Fruit fly (Drosophila melanogaster) whole organism, wandering third instar larva: Measurements from ENCODE around the gene klar.
A peak's percentile ranks its signal among the peaks of the same experiment; 100 is the strongest.

Experiments used
- Abd-B ChIP-seq: fragments of >200 bp; optimal IDR thresholded peaks from 2 replicates; lab custom pipeline; 2017; ENCODE audit warnings: missing biosample characterization, missing genetic modification characterization
- CG32264 ChIP-seq: fragments of 200-800 bp; sonication (Bioruptor generic); optimal IDR thresholded peaks from 2 replicates; lab custom pipeline; 2016; ENCODE audit warnings: missing biosample characterization, missing genetic modification characterization
- CG9705 ChIP-seq: fragments of 200-800 bp; sonication (Bioruptor generic); optimal IDR thresholded peaks from 2 replicates; lab custom pipeline; 2018; ENCODE audit warnings: missing biosample characterization, mild to moderate bottlenecking, missing genetic modification characterization
- CrebA ChIP-seq: fragments of 200-800 bp; sonication (Bioruptor generic); optimal IDR thresholded peaks from 2 replicates; lab custom pipeline; 2016; ENCODE audit warnings: missing biosample characterization, mild to moderate bottlenecking, missing genetic modification characterization, borderline replicate concordance
- Dfd ChIP-seq: fragments of >200 bp; optimal IDR thresholded peaks from 2 replicates; lab custom pipeline; 2017; ENCODE audit warnings: missing biosample characterization, missing genetic modification characterization
- Dif ChIP-seq: fragments of 200-275, 200-300 bp; sonication (Bioruptor generic); optimal IDR thresholded peaks from 2 replicates; lab custom pipeline; 2018; ENCODE audit warnings: missing biosample characterization, missing genetic modification characterization; ENCODE audit not compliant: partially characterized antibody
- GATAd ChIP-seq: sonication (Bioruptor generic); optimal IDR thresholded peaks from 2 replicates; lab custom pipeline; 2016; ENCODE audit warnings: missing biosample characterization, missing genetic modification characterization
- HLH106 ChIP-seq: fragments of 200-800 bp; optimal IDR thresholded peaks from 3 replicates; lab custom pipeline; 2019; ENCODE audit warnings: missing biosample characterization, mild to moderate bottlenecking, missing genetic modification characterization, moderate library complexity
- Hnf4 ChIP-seq: fragments of 200-800 bp; sonication (Bioruptor generic); optimal IDR thresholded peaks from 2 replicates; lab custom pipeline; 2016; ENCODE audit warnings: missing biosample characterization, mild to moderate bottlenecking, missing genetic modification characterization
- Hr78 ChIP-seq: fragments of >200 bp; optimal IDR thresholded peaks from 2 replicates; lab custom pipeline; 2017; ENCODE audit warnings: missing biosample characterization, missing genetic modification characterization
- Hr83 ChIP-seq: fragments of 200-300 bp; sonication (Bioruptor generic); optimal IDR thresholded peaks from 2 replicates; lab custom pipeline; 2016; ENCODE audit warnings: missing biosample characterization, mild to moderate bottlenecking, missing genetic modification characterization, moderate library complexity; ENCODE audit not compliant: poor library complexity, severe bottlenecking
- Jra ChIP-seq: sonication (Bioruptor generic); optimal IDR thresholded peaks from 2 replicates; lab custom pipeline; 2016; ENCODE audit warnings: missing biosample characterization, missing genetic modification characterization
- Mio ChIP-seq: sonication (Bioruptor generic); optimal IDR thresholded peaks from 2 replicates; lab custom pipeline; 2016; ENCODE audit warnings: missing biosample characterization, missing genetic modification characterization
- Myc ChIP-seq: fragments of >200 bp; optimal IDR thresholded peaks from 2 replicates; lab custom pipeline; 2017
- N ChIP-seq: fragments of >200 bp; optimal IDR thresholded peaks from 2 replicates; lab custom pipeline; 2018; ENCODE audit warnings: missing biosample characterization, missing external identifiers, missing genetic modification characterization
- OdsH ChIP-seq: fragments of 200-800 bp; sonication (Bioruptor generic); optimal IDR thresholded peaks from 2 replicates; lab custom pipeline; 2016; ENCODE audit warnings: missing biosample characterization, mild to moderate bottlenecking, missing genetic modification characterization
- Rel ChIP-seq, 2 experiments: fragments of 200-800 bp; sonication (Bioruptor generic) in 1 of 2; optimal IDR thresholded peaks; 2 replicates in 1 of 2; 3 replicates in 1 of 2; lab custom pipeline; 2016 to 2019; ENCODE audit warnings: mild to moderate bottlenecking in 2 of 2, missing biosample characterization in 2 of 2, missing genetic modification characterization in 2 of 2, moderate library complexity in 1 of 2
- Sp1 ChIP-seq: fragments of 200-800 bp; sonication (Bioruptor generic); optimal IDR thresholded peaks from 3 replicates; lab custom pipeline; 2019; ENCODE audit warnings: missing biosample characterization, mild to moderate bottlenecking, missing genetic modification characterization, moderate library complexity
- Vsx2 ChIP-seq: fragments of 200-300, 225-300 bp; sonication (Bioruptor generic); optimal IDR thresholded peaks from 2 replicates; lab custom pipeline; 2018; ENCODE audit warnings: missing biosample characterization, missing genetic modification characterization; ENCODE audit not compliant: partially characterized antibody
- br ChIP-seq: fragments of 200-800 bp; sonication (Bioruptor generic); optimal IDR thresholded peaks from 2 replicates; lab custom pipeline; 2016; ENCODE audit warnings: missing biosample characterization, missing genetic modification characterization
- brk ChIP-seq: fragments of 200-800 bp; sonication (Bioruptor generic); optimal IDR thresholded peaks from 2 replicates; lab custom pipeline; 2016; ENCODE audit warnings: missing biosample characterization, mild to moderate bottlenecking, missing genetic modification characterization
- dmrt93B ChIP-seq: fragments of 200-800 bp; sonication (Bioruptor generic); optimal IDR thresholded peaks from 2 replicates; lab custom pipeline; 2018; ENCODE audit warnings: missing biosample characterization, mild to moderate bottlenecking, missing genetic modification characterization
- dsf ChIP-seq: sonication (Bioruptor generic); optimal IDR thresholded peaks from 2 replicates; lab custom pipeline; 2016; ENCODE audit warnings: missing biosample characterization, missing genetic modification characterization, borderline replicate concordance
- ey ChIP-seq: fragments of 200-800 bp; sonication (Bioruptor generic); optimal IDR thresholded peaks from 2 replicates; lab custom pipeline; 2016; ENCODE audit warnings: missing biosample characterization, missing genetic modification characterization
- foxo ChIP-seq, 2 experiments: fragments of 200-800 bp; sonication (Bioruptor generic); optimal IDR thresholded peaks; 2 replicates in 1 of 2; 3 replicates in 1 of 2; lab custom pipeline; 2016 to 2017; ENCODE audit warnings: missing biosample characterization in 2 of 2, missing genetic modification characterization in 2 of 2
- fru ChIP-seq: fragments of 200-800 bp; sonication (Bioruptor generic); optimal IDR thresholded peaks from 3 replicates; lab custom pipeline; 2016; ENCODE audit warnings: missing biosample characterization, mild to moderate bottlenecking, missing genetic modification characterization
- h ChIP-seq: fragments of 200-800 bp; sonication (Bioruptor generic); optimal IDR thresholded peaks from 3 replicates; lab custom pipeline; 2016; ENCODE audit warnings: missing biosample characterization, mild to moderate bottlenecking, missing genetic modification characterization
- lola ChIP-seq: fragments of >200 bp; optimal IDR thresholded peaks from 2 replicates; lab custom pipeline; 2017; ENCODE audit warnings: missing biosample characterization, missing genetic modification characterization
- pan ChIP-seq: fragments of >200 bp; optimal IDR thresholded peaks from 2 replicates; lab custom pipeline; 2017
- psq ChIP-seq: fragments of 200-800 bp; sonication (Bioruptor generic); optimal IDR thresholded peaks from 3 replicates; lab custom pipeline; 2017; ENCODE audit warnings: missing biosample characterization, mild to moderate bottlenecking, missing genetic modification characterization, moderate library complexity
- rgr ChIP-seq: fragments of 200-800 bp; sonication (Bioruptor generic); optimal IDR thresholded peaks from 3 replicates; lab custom pipeline; 2016; ENCODE audit warnings: missing biosample characterization, mild to moderate bottlenecking, missing genetic modification characterization
- sage ChIP-seq: fragments of 200-800 bp; sonication (Bioruptor generic); optimal IDR thresholded peaks from 2 replicates; lab custom pipeline; 2016; ENCODE audit warnings: missing biosample characterization, mild to moderate bottlenecking, missing genetic modification characterization
- sv ChIP-seq: fragments of 200-800 bp; sonication (Bioruptor generic); optimal IDR thresholded peaks from 3 replicates; lab custom pipeline; 2016; ENCODE audit warnings: missing biosample characterization, missing genetic modification characterization
- tai ChIP-seq: sonication (Bioruptor generic); optimal IDR thresholded peaks from 2 replicates; lab custom pipeline; 2016; ENCODE audit warnings: missing biosample characterization, missing genetic modification characterization
- usp ChIP-seq: fragments of >200 bp; optimal IDR thresholded peaks from 2 replicates; lab custom pipeline; 2017; ENCODE audit warnings: missing biosample characterization, missing genetic modification characterization
- woc ChIP-seq: sonication (Bioruptor generic); optimal IDR thresholded peaks from 2 replicates; lab custom pipeline; 2016; ENCODE audit warnings: missing biosample characterization, mild to moderate bottlenecking, missing genetic modification characterization

Gene klar

DNA sequence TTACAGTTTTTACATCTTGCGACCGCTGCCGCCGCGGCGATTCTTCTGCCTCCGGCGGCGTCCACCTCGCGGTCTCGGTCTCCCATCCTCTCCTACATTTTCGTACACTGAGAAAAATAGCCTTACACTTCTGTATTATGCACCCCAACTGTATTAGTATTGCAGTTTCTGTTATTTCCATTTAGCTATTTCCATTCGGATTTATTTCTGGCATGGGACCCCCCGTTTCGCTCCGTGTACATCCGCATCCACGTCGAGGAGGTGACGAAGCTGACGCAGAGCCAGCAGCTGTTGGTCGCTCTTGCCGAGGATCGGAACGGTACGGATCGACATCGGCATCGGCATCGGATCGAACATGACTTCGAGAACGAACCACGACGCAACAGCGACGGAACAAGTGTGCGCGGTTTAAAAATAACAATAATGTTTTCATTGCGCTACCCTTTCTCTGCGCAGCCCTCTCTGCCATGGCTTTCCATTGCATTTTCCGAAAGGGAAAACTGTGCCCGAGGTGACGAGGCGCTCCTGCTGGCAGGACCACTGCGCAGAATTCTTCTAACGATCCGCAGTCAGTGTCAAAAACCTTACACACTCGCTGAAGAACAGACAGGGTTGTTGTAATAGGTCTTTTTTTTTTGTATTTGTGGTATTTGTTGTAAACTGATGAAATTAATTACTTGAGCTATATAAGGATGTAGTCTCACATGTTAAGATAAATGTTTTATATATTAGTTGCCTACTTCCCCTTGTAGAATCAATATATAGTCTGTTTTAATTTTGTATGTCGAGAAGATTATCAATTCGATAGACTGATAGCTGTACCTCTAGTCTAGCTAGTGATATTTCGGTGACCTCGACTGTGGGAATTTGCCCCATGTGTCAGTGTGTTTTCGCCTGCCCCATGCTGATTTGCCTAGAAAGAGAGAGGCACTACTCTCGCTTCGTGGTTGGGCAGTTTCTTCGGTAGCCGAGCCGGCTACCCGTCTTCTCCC lies 49.2 kb upstream of the klar start:
- TF ChIP-seq foxo (GFP tag; optimal IDR thresholded peaks at IDR 0.05; lab: Kevin White, UChicago) (peak in 1 of 2 experiments; percentile 53), CG32264 (no peak), Dfd (GFP tag; lab: Kevin White, UChicago) (no peak), CG9705 (GFP tag; lab: Kevin White, UChicago) (peak; percentile 3), Myc (lab: Kevin White, UChicago) (no peak), lola (no peak), Vsx2 (GFP tag; lab: Kevin White, UChicago) (no peak), GATAd (GFP tag; lab: Kevin White, UChicago) (no peak), rgr (GFP tag; lab: Kevin White, UChicago) (peak; percentile 55), sv (peak; percentile 81), OdsH (GFP tag; lab: Kevin White, UChicago) (peak; percentile 0), Dif (GFP tag; lab: Kevin White, UChicago) (no peak), woc (GFP tag; lab: Kevin White, UChicago) (no peak), fru (GFP tag; lab: Kevin White, UChicago) (peak; percentile 58), Jra (GFP tag; lab: Kevin White, UChicago) (no peak), HLH106 (peak; percentile 63), h (peak; percentile 60), psq (GFP tag; lab: Kevin White, UChicago) (peak; percentile 9), Hr78 (GFP tag; lab: Kevin White, UChicago) (no peak), N (GFP tag; lab: Kevin White, UChicago) (no peak), sage (GFP tag; lab: Kevin White, UChicago) (no peak), usp (GFP tag; lab: Kevin White, UChicago) (no peak), brk (GFP tag; lab: Kevin White, UChicago) (no peak), dsf (no peak), dmrt93B (GFP tag; lab: Kevin White, UChicago) (peak; percentile 28), Sp1 (peak; percentile 22), Mio (GFP tag; lab: Kevin White, UChicago) (no peak), pan (lab: Kevin White, UChicago) (no peak), ey (GFP tag; lab: Kevin White, UChicago) (peak; percentile 60), br (GFP tag; lab: Kevin White, UChicago) (peak; percentile 60), CrebA (GFP tag; lab: Kevin White, UChicago) (no peak), Hnf4 (GFP tag; lab: Kevin White, UChicago) (no peak), Hr83 (GFP tag; lab: Kevin White, UChicago) (no peak), tai (GFP tag; lab: Kevin White, UChicago) (no peak), Abd-B (GFP tag; lab: Kevin White, UChicago) (no peak)
- TF ChIP-seq, all 38 proteins: peak for 13

- TF ChIP-seq dsf (no peak), psq (GFP tag; lab: Kevin White, UChicago) (no peak), lola (no peak), N (GFP tag; lab: Kevin White, UChicago) (no peak), GATAd (GFP tag; lab: Kevin White, UChicago) (no peak), woc (GFP tag; lab: Kevin White, UChicago) (no peak), pan (lab: Kevin White, UChicago) (no peak), Sp1 (no peak), sage (GFP tag; lab: Kevin White, UChicago) (no peak), Dfd (GFP tag; lab: Kevin White, UChicago) (no peak), HLH106 (no peak), br (GFP tag; lab: Kevin White, UChicago) (no peak), dmrt93B (GFP tag; lab: Kevin White, UChicago) (no peak), foxo (GFP tag; optimal IDR thresholded peaks at IDR 0.05; lab: Kevin White, UChicago) (no peak), rgr (GFP tag; lab: Kevin White, UChicago) (no peak), Hnf4 (GFP tag; lab: Kevin White, UChicago) (no peak), Rel (GFP tag; optimal IDR thresholded peaks at IDR 0.05; lab: Kevin White, UChicago) (no peak), Rel (tag; optimal IDR thresholded peaks at IDR 0.05; lab: Kevin White, UChicago) (no peak), Vsx2 (GFP tag; lab: Kevin White, UChicago) (no peak)
These were observed 48.6 kb upstream of the klar start, which contains the start of gene Kah for dm6 chr3L:589174-589289. TSS of gene Kah (minus strand) at chr3L:589274.
